Worm (Caenorhabditis elegans) whole organism, midembryonic: ENCODE measurements around the gene D1044.1.

Source experiments
- T22C8.4 ChIP-seq: fragments of 200-800 bp; sonication (Bioruptor generic); IDR thresholded peaks from 2 replicates; pipeline ENCODE4 v1.3.6; 2022; ENCODE audit warnings: missing genetic modification characterization, missing compliant biosample characterization
- cog-1 ChIP-seq: sonication (generic microtip); optimal IDR thresholded peaks from 2 replicates; lab custom pipeline; 2016; ENCODE audit warnings: missing genetic modification characterization, missing compliant biosample characterization
- flt-1 ChIP-seq: fragments of 200-800 bp; sonication (Bioruptor generic); IDR thresholded peaks from 2 replicates; pipeline ENCODE4 v1.3.6; 2022; ENCODE audit warnings: missing genetic modification characterization, missing compliant biosample characterization
- klf-2 ChIP-seq: fragments of 200-800 bp; sonication (Bioruptor generic); conservative IDR thresholded peaks from 2 replicates; pipeline ENCODE4 v1.3.6; 2022; ENCODE audit warnings: missing genetic modification reagents, missing genetic modification characterization, missing compliant biosample characterization
- med-1 ChIP-seq: sonication (generic microtip); optimal IDR thresholded peaks from 2 replicates; lab custom pipeline; 2017; ENCODE audit warnings: missing genetic modification characterization, mild to moderate bottlenecking, missing compliant biosample characterization, antibody characterized with exemption, missing genetic modification reagents; ENCODE audit not compliant: insufficient read depth
- ref-1 ChIP-seq: fragments of 200-800 bp; sonication (Bioruptor generic); conservative IDR thresholded peaks from 2 replicates; pipeline ENCODE4 v1.3.6; 2022; ENCODE audit warnings: missing genetic modification reagents, missing genetic modification characterization, missing compliant biosample characterization
- tab-1 ChIP-seq: fragments of 200-800 bp; sonication (Bioruptor generic); IDR thresholded peaks from 2 replicates; pipeline ENCODE4 v1.3.6; 2022; ENCODE audit warnings: missing genetic modification characterization, missing compliant biosample characterization
- ztf-23 ChIP-seq: fragments of 200-800 bp; sonication (Bioruptor generic); IDR thresholded peaks from 2 replicates; pipeline ENCODE4 v1.3.6; 2022; ENCODE audit warnings: missing genetic modification reagents, missing genetic modification characterization, missing compliant biosample characterization
- ztf-29 ChIP-seq: fragments of 200-800 bp; sonication (Bioruptor generic); IDR thresholded peaks from 2 replicates; pipeline ENCODE4 v1.3.6; 2022; ENCODE audit warnings: missing genetic modification reagents, missing genetic modification characterization, missing compliant biosample characterization

D1044.1 gene

DNA sequence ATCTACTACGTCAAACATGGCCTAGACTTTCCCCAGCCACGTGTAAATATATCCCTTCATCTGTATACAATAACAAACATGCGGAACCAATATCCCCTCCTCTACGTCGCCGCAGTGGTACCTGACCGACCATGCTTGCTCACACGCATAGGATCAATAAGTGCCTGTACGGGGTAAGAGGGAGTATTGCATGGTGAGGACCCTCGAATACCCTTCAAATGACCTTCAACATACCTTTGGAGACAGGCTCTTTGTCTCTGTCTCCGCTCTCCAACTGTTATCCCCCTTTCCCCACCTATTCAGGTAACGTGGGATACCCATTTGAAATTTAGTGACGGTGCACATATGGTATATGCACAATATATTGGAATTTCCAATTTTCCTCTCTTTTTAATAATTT lies 18.1 kb upstream of the D1044.1 start, which contains the start of gene dex-1:
Gene dex-1, plus strand, starts transcription at position 132 of the 400 bp plus-strand sequence.
- TF ChIP-seq tab-1 (GFP tag; lab: Robert Waterston, UW) (no peak), flt-1 (GFP tag; lab: Robert Waterston, UW) (no peak), cog-1 (tag; lab: Kevin White, UChicago) (no peak), T22C8.4 (GFP tag; lab: Robert Waterston, UW) (no peak), ztf-23 (no peak), klf-2 (GFP tag; lab: Robert Waterston, UW) (no peak), med-1 (GFP tag; lab: Kevin White, UChicago) (no peak), ref-1 (GFP tag; lab: Robert Waterston, UW) (no peak), ztf-29 (GFP tag; lab: Robert Waterston, UW) (no peak)

DNA sequence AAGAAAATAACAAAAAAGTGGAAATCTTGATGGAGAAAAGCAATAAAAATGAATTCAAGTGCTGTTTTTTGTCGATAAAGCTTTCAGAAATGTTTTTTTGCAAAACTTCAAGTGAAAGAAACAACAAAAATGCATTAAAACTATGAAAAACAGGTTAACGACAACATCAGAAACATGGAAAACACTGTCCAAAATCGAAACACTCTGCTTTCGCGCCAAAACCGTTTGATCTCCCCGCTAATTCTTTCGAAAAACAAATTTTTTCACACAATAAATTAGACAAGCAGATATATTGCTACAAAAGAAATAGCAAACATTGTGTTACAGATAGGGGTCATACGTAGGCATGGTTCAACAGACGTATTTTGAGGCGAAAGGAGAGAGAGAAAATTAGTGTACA lies 2.3 kb upstream of the D1044.1 start:
- no peak for TF ChIP-seq tab-1 (GFP tag; lab: Robert Waterston, UW)
- TF ChIP-seq flt-1 (GFP tag; lab: Robert Waterston, UW): no peak
- no peak for TF ChIP-seq cog-1 (tag; lab: Kevin White, UChicago)
- no peak for TF ChIP-seq klf-2 (GFP tag; lab: Robert Waterston, UW)
- TF ChIP-seq ztf-23: no peak
- no peak for TF ChIP-seq med-1 (GFP tag; lab: Kevin White, UChicago)
- no peak for TF ChIP-seq T22C8.4 (GFP tag; lab: Robert Waterston, UW)
- TF ChIP-seq ref-1 (GFP tag; lab: Robert Waterston, UW): no peak
- TF ChIP-seq ztf-29 (GFP tag; lab: Robert Waterston, UW): no peak

DNA sequence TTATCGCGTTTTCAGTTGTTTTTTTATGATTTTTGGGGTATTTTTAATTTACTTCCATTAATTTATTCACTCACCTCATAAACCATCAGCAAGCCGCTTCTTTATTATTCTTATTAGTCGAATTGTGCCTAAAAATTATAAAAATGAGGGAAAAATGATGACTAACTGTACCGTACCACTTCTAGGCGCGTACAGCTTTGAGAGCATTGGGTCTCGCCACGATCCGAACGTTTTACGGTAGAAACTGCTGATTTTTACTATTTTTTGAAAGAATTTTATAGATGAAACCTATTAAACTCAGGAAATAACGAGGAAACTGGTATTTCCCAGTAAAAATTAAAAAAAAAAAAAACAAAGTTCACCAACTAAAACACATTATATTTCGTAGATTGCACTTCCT lies 1.0 kb upstream of the D1044.1 start, which contains the start of gene D1044.6:
Gene D1044.6, minus strand, starts transcription at position 128 of the 400 bp plus-strand sequence.
- TF ChIP-seq ref-1 (GFP tag; lab: Robert Waterston, UW): no peak
- no peak for TF ChIP-seq cog-1 (tag; lab: Kevin White, UChicago)
- TF ChIP-seq flt-1 (GFP tag; lab: Robert Waterston, UW): no peak
- TF ChIP-seq T22C8.4 (GFP tag; lab: Robert Waterston, UW): no peak
- TF ChIP-seq med-1 (GFP tag; lab: Kevin White, UChicago): no peak
- no peak for TF ChIP-seq ztf-29 (GFP tag; lab: Robert Waterston, UW)
- TF ChIP-seq ztf-23: no peak
- no peak for TF ChIP-seq klf-2 (GFP tag; lab: Robert Waterston, UW)

DNA sequence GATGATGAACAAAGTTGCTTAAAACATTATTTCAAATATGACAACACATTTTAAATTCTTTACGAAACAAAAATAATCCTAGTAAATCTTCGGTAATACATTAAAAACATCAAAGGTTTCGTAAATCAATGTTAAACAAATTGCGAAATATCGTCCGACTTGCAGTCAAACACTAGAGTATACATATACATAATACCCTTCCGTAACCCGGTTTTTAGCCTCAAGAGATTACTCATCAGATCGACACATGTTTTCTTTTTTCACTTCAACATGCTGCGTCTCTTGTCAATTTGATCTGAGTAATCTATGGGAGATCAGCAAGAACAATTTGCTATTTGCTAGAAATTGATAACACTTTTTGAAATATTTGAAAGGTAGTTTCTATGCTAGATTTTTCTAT lies 2.2 kb downstream of the D1044.1 start:
- no peak for TF ChIP-seq ref-1 (GFP tag; lab: Robert Waterston, UW)
- no peak for TF ChIP-seq klf-2 (GFP tag; lab: Robert Waterston, UW)
- no peak for TF ChIP-seq cog-1 (tag; lab: Kevin White, UChicago)
- no peak for TF ChIP-seq flt-1 (GFP tag; lab: Robert Waterston, UW)
- no peak for TF ChIP-seq ztf-29 (GFP tag; lab: Robert Waterston, UW)
- TF ChIP-seq ztf-23: no peak
- no peak for TF ChIP-seq med-1 (GFP tag; lab: Kevin White, UChicago)
- TF ChIP-seq T22C8.4 (GFP tag; lab: Robert Waterston, UW): no peak
- TF ChIP-seq tab-1 (GFP tag; lab: Robert Waterston, UW): no peak

DNA sequence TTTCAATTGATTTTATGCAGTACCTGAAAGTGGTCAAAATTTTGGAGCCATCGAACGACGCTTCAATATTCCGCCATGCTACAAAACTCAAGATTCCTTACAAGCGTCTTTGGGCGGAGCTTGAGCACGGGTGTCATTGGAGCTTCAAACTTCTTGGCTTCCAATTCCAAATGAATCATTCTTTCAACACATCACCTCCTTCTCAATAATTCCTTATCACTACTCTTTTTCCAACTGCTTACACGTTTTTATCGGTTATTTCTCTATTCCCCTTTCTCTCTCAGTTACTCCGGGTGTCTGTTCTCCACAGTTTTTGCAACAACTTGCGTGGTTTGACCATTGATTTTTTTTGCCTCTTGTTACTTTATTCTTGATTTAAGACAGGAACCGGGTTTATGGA lies 2.6 kb downstream of the D1044.1 start, which contains the start of gene F09F7.5:
Gene F09F7.5, plus strand, starts transcription at position 258 of the 400 bp plus-strand sequence.
- no peak for TF ChIP-seq tab-1 (GFP tag; lab: Robert Waterston, UW)
- no peak for TF ChIP-seq flt-1 (GFP tag; lab: Robert Waterston, UW)
- no peak for TF ChIP-seq med-1 (GFP tag; lab: Kevin White, UChicago)
- TF ChIP-seq ztf-29 (GFP tag; lab: Robert Waterston, UW): no peak
- no peak for TF ChIP-seq cog-1 (tag; lab: Kevin White, UChicago)
- no peak for TF ChIP-seq T22C8.4 (GFP tag; lab: Robert Waterston, UW)
- no peak for TF ChIP-seq klf-2 (GFP tag; lab: Robert Waterston, UW)
- TF ChIP-seq ztf-23: no peak
- no peak for TF ChIP-seq ref-1 (GFP tag; lab: Robert Waterston, UW)

DNA sequence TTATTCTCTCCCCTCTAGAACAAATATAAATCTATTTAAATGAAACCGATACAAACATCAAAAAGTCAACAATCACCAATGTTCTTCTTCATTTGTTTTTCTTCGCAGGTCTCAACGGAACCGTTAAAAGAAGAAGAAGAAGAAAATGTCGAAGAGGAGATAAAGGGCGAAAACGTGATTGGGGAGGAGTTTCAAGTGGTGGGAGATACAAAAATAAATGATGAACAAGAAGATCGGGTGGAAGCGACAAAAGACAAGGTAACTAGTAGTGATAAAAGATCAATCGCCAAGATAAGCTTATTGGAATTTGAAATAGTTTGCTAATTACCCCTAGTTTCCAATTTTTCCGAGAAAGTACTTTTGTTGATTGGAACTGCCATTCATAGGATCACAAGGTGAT lies 6.1 kb downstream of the D1044.1 start:
- TF ChIP-seq ztf-23: no peak
- TF ChIP-seq T22C8.4 (GFP tag; lab: Robert Waterston, UW): no peak
- TF ChIP-seq cog-1 (tag; lab: Kevin White, UChicago): no peak
- TF ChIP-seq med-1 (GFP tag; lab: Kevin White, UChicago): no peak
- no peak for TF ChIP-seq ref-1 (GFP tag; lab: Robert Waterston, UW)
- no peak for TF ChIP-seq ztf-29 (GFP tag; lab: Robert Waterston, UW)
- TF ChIP-seq tab-1 (GFP tag; lab: Robert Waterston, UW): no peak
- no peak for TF ChIP-seq flt-1 (GFP tag; lab: Robert Waterston, UW)
- TF ChIP-seq klf-2 (GFP tag; lab: Robert Waterston, UW): no peak

DNA sequence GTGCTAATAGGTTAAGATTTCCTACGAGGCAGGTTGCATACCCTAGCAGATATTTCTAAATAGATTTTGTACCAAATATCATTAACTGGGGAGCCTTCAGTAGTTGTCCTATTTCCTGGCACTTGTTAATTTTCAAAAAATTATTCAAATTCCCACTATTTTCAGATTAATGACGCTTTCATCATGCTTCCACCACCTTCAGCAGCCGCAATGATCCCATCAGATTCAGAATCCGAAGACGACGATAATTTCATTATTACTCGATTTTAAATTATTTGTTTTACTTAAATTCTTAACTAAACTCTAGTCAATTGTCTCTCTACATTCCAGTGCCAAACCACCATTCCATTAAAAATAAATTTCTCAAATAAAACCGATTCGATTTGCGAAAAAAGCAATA lies 6.7 kb downstream of the D1044.1 start:
- TF ChIP-seq ref-1 (GFP tag; lab: Robert Waterston, UW): no peak
- no peak for TF ChIP-seq T22C8.4 (GFP tag; lab: Robert Waterston, UW)
- no peak for TF ChIP-seq cog-1 (tag; lab: Kevin White, UChicago)
- no peak for TF ChIP-seq flt-1 (GFP tag; lab: Robert Waterston, UW)
- TF ChIP-seq ztf-29 (GFP tag; lab: Robert Waterston, UW): no peak
- TF ChIP-seq klf-2 (GFP tag; lab: Robert Waterston, UW): no peak
- no peak for TF ChIP-seq ztf-23
- no peak for TF ChIP-seq med-1 (GFP tag; lab: Kevin White, UChicago)
- no peak for TF ChIP-seq tab-1 (GFP tag; lab: Robert Waterston, UW)

DNA sequence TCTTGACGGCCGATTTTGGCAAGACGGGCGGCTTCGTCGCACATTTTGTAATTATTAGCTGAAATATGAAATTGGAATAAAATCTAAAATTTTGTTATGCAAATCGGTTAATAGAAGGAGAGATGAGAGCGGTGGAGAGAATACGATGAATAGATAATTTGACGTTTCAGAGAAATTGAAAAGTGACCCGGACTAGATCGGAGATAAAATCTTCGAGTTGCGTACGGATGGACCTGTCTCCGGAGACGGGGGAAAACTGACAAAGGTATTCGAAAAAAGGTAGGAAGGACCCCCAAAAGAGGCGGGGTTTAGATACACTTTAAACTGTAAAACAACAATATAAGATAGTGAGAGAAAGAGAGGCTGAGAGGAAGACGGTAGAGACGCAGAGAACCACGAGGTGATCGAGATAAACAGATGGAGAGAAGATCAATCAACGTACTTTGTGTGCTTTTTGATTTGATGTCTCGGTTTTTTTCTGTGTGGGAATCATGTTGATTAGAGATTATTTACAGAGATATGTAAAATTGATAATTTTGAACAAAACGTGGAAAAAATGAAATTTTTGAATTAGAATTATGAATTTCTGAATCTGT lies 8.1 kb downstream of the D1044.1 start, which contains the start of gene F09F7.6:
Gene F09F7.6, minus strand, starts transcription at position 64 of the 596 bp plus-strand sequence.
- TF ChIP-seq ref-1 (GFP tag; lab: Robert Waterston, UW) (no peak), med-1 (GFP tag; lab: Kevin White, UChicago) (no peak), tab-1 (GFP tag; lab: Robert Waterston, UW) (no peak), ztf-23 (no peak), cog-1 (tag; lab: Kevin White, UChicago) (no peak), T22C8.4 (GFP tag; lab: Robert Waterston, UW) (no peak), flt-1 (GFP tag; lab: Robert Waterston, UW) (0 out of 2 replicates have a peak, but pooled peaks have one; percentile 31), klf-2 (GFP tag; lab: Robert Waterston, UW) (no peak)
